Worm (Caenorhabditis elegans) whole organism, L4 larva: Measurements from ENCODE around the gene F47E1.2.

Experiments used
- T20F7.1 ChIP-seq: fragments of 200-800 bp; sonication (Bioruptor generic); optimal IDR thresholded peaks from 2 replicates; lab custom pipeline; 2018; ENCODE audit warnings: mild to moderate bottlenecking, missing genetic modification characterization, missing compliant biosample characterization
- ama-1 ChIP-seq: fragments of 150-350 bp; optimal IDR thresholded peaks from 2 replicates; lab custom pipeline; 2014; ENCODE audit warnings: inconsistent platforms, mixed read lengths
- egl-43 ChIP-seq: fragments of 200-800 bp; sonication (Bioruptor generic); IDR thresholded peaks from 2 replicates; pipeline ENCODE4 v1.3.6; 2022; ENCODE audit warnings: missing genetic modification reagents, missing genetic modification characterization, missing compliant biosample characterization
- lsy-2 ChIP-seq, 2 experiments: fragments of 150-350 bp in 1 of 2; sonication (generic microtip) in 1 of 2; optimal IDR thresholded peaks; 2 replicates each; lab custom pipeline; 2014 to 2017; ENCODE audit warnings: missing biosample characterization in 2 of 2, missing genetic modification characterization in 2 of 2
- mdl-1 ChIP-seq, 2 experiments: fragments of 150-350 bp in 1 of 2; sonication (generic microtip) in 1 of 2; optimal IDR thresholded peaks; 2 replicates each; lab custom pipeline; 2014 to 2017; ENCODE audit warnings: missing biosample characterization in 2 of 2, missing genetic modification characterization in 2 of 2
- nhr-6 ChIP-seq: fragments of 150-350 bp; optimal IDR thresholded peaks from 2 replicates; lab custom pipeline; 2014; ENCODE audit warnings: missing biosample characterization, missing genetic modification characterization
- nhr-76 ChIP-seq: fragments of 150-350 bp; optimal IDR thresholded peaks from 2 replicates; lab custom pipeline; 2014; ENCODE audit warnings: missing biosample characterization, missing genetic modification characterization
- nhr-77 ChIP-seq: fragments of 150-350 bp; optimal IDR thresholded peaks from 2 replicates; lab custom pipeline; 2014; ENCODE audit warnings: missing biosample characterization, missing genetic modification characterization
- php-3 ChIP-seq: fragments of 200-800 bp; sonication (Bioruptor generic); IDR thresholded peaks from 2 replicates; pipeline ENCODE4 v1.3.6; 2022; ENCODE audit warnings: missing genetic modification reagents, missing genetic modification characterization, missing compliant biosample characterization
- pqm-1 ChIP-seq: sonication (generic microtip); optimal IDR thresholded peaks from 2 replicates; lab custom pipeline; 2017; ENCODE audit warnings: missing biosample characterization, missing genetic modification characterization
- set-16 ChIP-seq: fragments of 200-800 bp; sonication (Bioruptor generic); IDR thresholded peaks from 2 replicates; pipeline ENCODE4 v1.3.6; 2022; ENCODE audit warnings: missing genetic modification reagents, missing genetic modification characterization, missing compliant biosample characterization
- skn-1 ChIP-seq: fragments of 150-350 bp; optimal IDR thresholded peaks from 2 replicates; lab custom pipeline; 2014; ENCODE audit warnings: missing biosample characterization, missing genetic modification characterization
- ztf-11 ChIP-seq: fragments of 150-350 bp; optimal IDR thresholded peaks from 2 replicates; lab custom pipeline; 2014; ENCODE audit warnings: missing biosample characterization, missing genetic modification characterization

ce11 chrX:9103584-9103983, 46.1 kb downstream of the F47E1.2 start:
- TF ChIP-seq set-16 (GFP tag; lab: Robert Waterston, UW) (no peak), ztf-11 (tag; lab: Kevin White, UChicago) (no peak), skn-1 (tag; lab: Kevin White, UChicago) (no peak), mdl-1 (tag; optimal IDR thresholded peaks at IDR 0.05; lab: Kevin White, UChicago) (no peak), pqm-1 (no peak), nhr-76 (tag; lab: Kevin White, UChicago) (no peak), nhr-6 (tag; lab: Kevin White, UChicago) (no peak), php-3 (GFP tag; lab: Robert Waterston, UW) (no peak), nhr-77 (tag; lab: Kevin White, UChicago) (no peak), ama-1 (no peak), egl-43 (GFP tag; lab: Robert Waterston, UW) (no peak), T20F7.1 (GFP tag; lab: Kevin White, UChicago) (no peak), lsy-2 (tag; optimal IDR thresholded peaks at IDR 0.05; lab: Kevin White, UChicago) (no peak)
